Worm (Caenorhabditis elegans): Measurements from ENCODE around the gene pnp-1.

pnp-1 gene

ce11 chrIV:255379-255857 is 42.7 kb downstream of the pnp-1 start, which contains the start of gene rcat-1 (continued):
- TF ChIP-seq ekl-4 (GFP tag; IDR thresholded peaks at IDR 0.05) (peak; percentile 68), ceh-100 (GFP tag; IDR thresholded peaks at IDR 0.05) (peak; percentile 16; the same call in 1 of the 2 replicates), F57C9.4 (tag; optimal IDR thresholded peaks at IDR 0.05) (no peak), snpc-1.1 (tag; optimal IDR thresholded peaks at IDR 0.05; ENCODE audit: insufficient read depth) (no peak), athp-1 (tag; optimal IDR thresholded peaks at IDR 0.05) (peak; percentile 23), hmg-1.2 (GFP tag; IDR thresholded peaks at IDR 0.05) (peak; percentile 13; the same call in 1 of the 2 replicates), lin-54 (GFP tag; optimal IDR thresholded peaks at IDR 0.05) (peak; percentile 89), rcor-1 (GFP tag; IDR thresholded peaks at IDR 0.05) (peak; percentile 17; the same call in 1 of the 2 replicates)

DNA sequence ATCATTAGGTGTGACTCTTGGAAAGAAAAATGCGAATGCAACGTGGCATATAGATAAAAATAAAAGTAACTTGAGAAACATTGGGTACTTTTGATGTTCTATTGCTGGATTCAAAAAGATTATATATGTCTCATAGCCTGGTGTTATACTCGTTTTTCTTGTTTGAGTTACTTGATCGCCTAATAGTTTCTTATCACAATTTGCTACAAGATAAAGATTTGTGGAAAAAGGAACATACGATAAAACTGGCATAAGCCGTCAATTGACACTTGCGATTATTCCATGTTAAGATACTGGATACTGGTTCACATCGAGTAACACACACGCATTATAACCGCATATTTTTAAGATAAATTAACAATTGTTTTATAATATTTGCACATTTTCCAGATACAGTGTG is 45.6 kb downstream of the pnp-1 start, which contains the start of gene grl-19:
TSS of gene grl-19 (minus strand) at position 101 of the 400 bp plus-strand sequence.
- TF ChIP-seq F49E8.2 (tag; optimal IDR thresholded peaks at IDR 0.05; ENCODE audit: insufficient read depth) (no peak), let-526 (GFP tag; IDR thresholded peaks at IDR 0.05) (no peak), tbx-9 (tag; optimal IDR thresholded peaks at IDR 0.05; ENCODE audit: borderline replicate concordance) (no peak), hrde-1 (tag; optimal IDR thresholded peaks at IDR 0.05; ENCODE audit: borderline replicate concordance) (no peak), let-607 (tag; optimal IDR thresholded peaks at IDR 0.05) (no peak), akir-1 (GFP tag; optimal IDR thresholded peaks at IDR 0.05) (no peak), B0019.2 (GFP tag; conservative IDR thresholded peaks at IDR 0.05) (no peak), F23B12.7 (tag; optimal IDR thresholded peaks at IDR 0.05; ENCODE audit: insufficient read depth) (no peak), lag-1 (GFP tag; IDR thresholded peaks at IDR 0.05) (no peak), zfh-2 (GFP tag; conservative IDR thresholded peaks at IDR 0.05) (no peak), dox-1 (GFP tag; IDR thresholded peaks at IDR 0.05) (no peak), unc-130 (GFP tag; optimal IDR thresholded peaks at IDR 0.05) (no peak), K11D2.4 (GFP tag; IDR thresholded peaks at IDR 0.05) (no peak)

DNA sequence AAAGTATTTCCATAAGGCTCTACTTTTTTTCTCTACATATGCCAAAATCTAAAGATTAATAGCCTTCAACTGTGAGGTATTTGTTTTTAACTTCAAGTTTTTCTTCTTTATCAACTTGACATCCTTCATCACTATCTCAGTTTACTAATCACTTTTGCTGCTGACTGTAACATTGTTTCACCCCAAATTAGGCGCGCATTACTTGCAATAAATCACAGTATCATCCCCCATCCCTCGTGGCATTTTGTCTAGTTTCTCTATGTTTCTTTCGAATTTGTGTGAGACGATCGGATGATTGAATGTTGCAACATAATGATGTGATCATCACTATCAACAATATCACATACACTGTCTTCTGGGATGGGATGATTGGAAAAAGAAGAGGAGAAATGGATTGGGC is 50.6 kb downstream of the pnp-1 start:
- TF ChIP-seq lin-40 (tag; optimal IDR thresholded peaks at IDR 0.05), result peak; percentile 27
- TF ChIP-seq somi-1 (GFP tag; optimal IDR thresholded peaks at IDR 0.05), result peak; percentile 41
- TF ChIP-seq ceh-27 (GFP tag; optimal IDR thresholded peaks at IDR 0.05), result no peak
- peak; percentile 23 for TF ChIP-seq ztf-26 (tag; optimal IDR thresholded peaks at IDR 0.05)

- TF ChIP-seq pha-4 (tag; optimal IDR thresholded peaks at IDR 0.05) (no peak), D2030.7 (GFP tag; IDR thresholded peaks at IDR 0.05) (no peak), Y53G8AR.9 (GFP tag; conservative IDR thresholded peaks at IDR 0.05) (no peak), K12H6.12 (tag; optimal IDR thresholded peaks at IDR 0.05) (no peak), bed-2 (GFP tag; IDR thresholded peaks at IDR 0.05) (no peak), akir-1 (GFP tag; optimal IDR thresholded peaks at IDR 0.05) (no peak), F52B5.7 (tag; optimal IDR thresholded peaks at IDR 0.05) (no peak), T26A5.8 (tag; optimal IDR thresholded peaks at IDR 0.05) (no peak), tbp1 (GFP tag; optimal IDR thresholded peaks at IDR 0.05) (no peak), aptf-3 (GFP tag; IDR thresholded peaks at IDR 0.05) (no peak), hrde-1 (tag; optimal IDR thresholded peaks at IDR 0.05; ENCODE audit: borderline replicate concordance) (no peak), Y67H2A.10 (GFP tag; conservative IDR thresholded peaks at IDR 0.05) (no peak), F57C9.4 (tag; optimal IDR thresholded peaks at IDR 0.05) (no peak), xnd-1 (tag; optimal IDR thresholded peaks at IDR 0.05) (no peak), B0261.1 (tag; optimal IDR thresholded peaks at IDR 0.05) (no peak), gei-17 (GFP tag; optimal IDR thresholded peaks at IDR 0.05) (no peak), Y53F4B.3 (GFP tag; IDR thresholded peaks at IDR 0.05) (no peak), attf-3 (GFP tag; conservative IDR thresholded peaks at IDR 0.05) (no peak)
Measured at ce11 chrIV:244843-245242, 53.3 kb downstream of the pnp-1 start, which contains the start of gene aass-1. Gene aass-1 (plus strand): TSS chrIV:245143.

Measured in whole organism, young adult.